Worm (Caenorhabditis elegans): Measurements from ENCODE around the gene R07B7.8.
"Not testable (repeated sequence)": the region's sequence is repeated elsewhere in the genome, so short reads cannot be mapped to it uniquely, and the experiment has no call there.

The R07B7.8 gene

ce11 chrV:12084216-12084615 lies at the start of gene R07B7.8:
Gene R07B7.8, minus strand, starts transcription at chrV:12084316.
- no peak for TF ChIP-seq pha-4 (GFP tag; IDR thresholded peaks at IDR 0.05)
- TF ChIP-seq pha-4 (tag; optimal IDR thresholded peaks at IDR 0.05): no peak
- TF ChIP-seq dmd-6 (GFP tag; IDR thresholded peaks at IDR 0.05): peak; percentile 25; the same call in 1 of the 2 replicates
- TF ChIP-seq spr-3 (GFP tag; optimal IDR thresholded peaks at IDR 0.05): no peak

ce11 chrV:12131157-12131556 lies 47.0 kb upstream of the R07B7.8 start, which contains the start of gene enpp-1:
Gene enpp-1, plus strand, starts transcription at chrV:12131457.
- peak in 1 of 2 experiments; percentile 23 for TF ChIP-seq unc-62 (GFP tag; optimal IDR thresholded peaks at IDR 0.05 in 1 of 2)
- not testable (repeated sequence) for TF ChIP-seq unc-62 (tag; optimal IDR thresholded peaks at IDR 0.05)

- TF ChIP-seq lin-15B (tag; optimal IDR thresholded peaks at IDR 0.05); T26A8.4 (GFP tag; IDR thresholded peaks at IDR 0.05); duxl-1 (tag; optimal IDR thresholded peaks at IDR 0.05; ENCODE audit: poor library complexity): not testable (repeated sequence)
Measured at ce11 chrV:12130688-12131087, 46.6 kb upstream of the R07B7.8 start, which contains the start of gene C27A7.6. Gene C27A7.6, minus strand, starts transcription at chrV:12130788.

- TF ChIP-seq lin-15B (tag; optimal IDR thresholded peaks at IDR 0.05) (no peak), egl-43 (GFP tag; IDR thresholded peaks at IDR 0.05) (no peak), snpc-1.2 (GFP tag; IDR thresholded peaks at IDR 0.05) (no peak), nhr-41 (GFP tag; IDR thresholded peaks at IDR 0.05) (no peak), nhr-28 (tag; optimal IDR thresholded peaks at IDR 0.05) (no peak), F49E8.2 (tag; optimal IDR thresholded peaks at IDR 0.05; ENCODE audit: borderline replicate concordance) (no peak), Y48G9A.11 (GFP tag; IDR thresholded peaks at IDR 0.05) (no peak), ceh-32 (tag; optimal IDR thresholded peaks at IDR 0.05; ENCODE audit: poor library complexity) (no peak), lin-13 (GFP tag; optimal IDR thresholded peaks at IDR 0.05) (no peak), nhr-11 (tag; optimal IDR thresholded peaks at IDR 0.05) (no peak), mdt-29 (GFP tag; IDR thresholded peaks at IDR 0.05) (no peak), jun-1 (tag; optimal IDR thresholded peaks at IDR 0.05) (no peak), ztf-7 (tag; optimal IDR thresholded peaks at IDR 0.05) (no peak), zip-2 (tag; optimal IDR thresholded peaks at IDR 0.05) (no peak), Y5F2A.4 (GFP tag; optimal IDR thresholded peaks at IDR 0.05) (no peak), nhr-111 (GFP tag; optimal IDR thresholded peaks at IDR 0.05) (no peak), hif-1 (tag; optimal IDR thresholded peaks at IDR 0.05) (no peak), vab-7 (GFP tag; IDR thresholded peaks at IDR 0.05) (no peak), ces-1 (GFP tag; optimal IDR thresholded peaks at IDR 0.05) (no peak)
Measured at ce11 chrV:12121274-12121673, 37.2 kb upstream of the R07B7.8 start, which contains the start of gene C13C4.6. Gene C13C4.6, plus strand, starts transcription at chrV:12121574.

- TF ChIP-seq egl-43 (GFP tag; IDR thresholded peaks at IDR 0.05): no peak
Measured at ce11 chrV:12120381-12120780, 36.3 kb upstream of the R07B7.8 start, which contains the start of gene C13C4.7. Gene C13C4.7, minus strand, starts transcription at chrV:12120481.

ce11 chrV:12117567-12118053 lies 33.5 kb upstream of the R07B7.8 start, which contains the start of gene C13C4.8:
Gene C13C4.8, plus strand, starts transcription at chrV:12118003.
- TF ChIP-seq pha-4 (GFP tag; IDR thresholded peaks at IDR 0.05): no peak
- peak; percentile 9 for TF ChIP-seq pha-4 (tag; optimal IDR thresholded peaks at IDR 0.05)
- no peak for TF ChIP-seq spr-3 (GFP tag; optimal IDR thresholded peaks at IDR 0.05)
- no peak for TF ChIP-seq daf-16 (GFP tag; optimal IDR thresholded peaks at IDR 0.05)
- no peak for TF ChIP-seq daf-16 (tag; optimal IDR thresholded peaks at IDR 0.05)
- peak; percentile 90 for TF ChIP-seq aha-1 (tag)
